Fruit fly (Drosophila melanogaster) whole organism, embryonic: Measurements from ENCODE around the gene mon2.

Experiments
- Abd-B ChIP-seq: fragments of 200-800 bp; sonication (Bioruptor generic); optimal IDR thresholded peaks from 2 replicates; lab custom pipeline; 2018; ENCODE audit warnings: missing biosample characterization, mild to moderate bottlenecking, missing genetic modification characterization, moderate library complexity
- CG10366 ChIP-seq: fragments of 200-800 bp; sonication (Bioruptor generic); IDR thresholded peaks from 2 replicates; pipeline ENCODE4 v1.3.6; 2022; ENCODE audit warnings: missing biosample characterization, missing genetic modification characterization
- CG10979 ChIP-seq: fragments of 200-800 bp; sonication (Bioruptor generic); optimal IDR thresholded peaks from 2 replicates; lab custom pipeline; 2018; ENCODE audit warnings: missing biosample characterization, mild to moderate bottlenecking, missing genetic modification characterization, moderate library complexity
- CG11456 ChIP-seq: fragments of 200-800 bp; sonication (Bioruptor generic); IDR thresholded peaks from 3 replicates; pipeline ENCODE4 v1.3.6; 2022; ENCODE audit warnings: missing biosample characterization, missing genetic modification characterization
- CG12219 ChIP-seq: fragments of 200-800 bp; sonication (Bioruptor generic); optimal IDR thresholded peaks from 3 replicates; lab custom pipeline; 2018; ENCODE audit warnings: missing biosample characterization, mild to moderate bottlenecking, missing genetic modification characterization
- CG12299 ChIP-seq: fragments of 200-800 bp; sonication (Bioruptor generic); optimal IDR thresholded peaks from 2 replicates; lab custom pipeline; 2018; ENCODE audit warnings: missing biosample characterization, mild to moderate bottlenecking, missing genetic modification characterization
- CG12391 ChIP-seq: fragments of 200-800 bp; sonication (Bioruptor generic); optimal IDR thresholded peaks from 3 replicates; lab custom pipeline; 2018; ENCODE audit warnings: missing biosample characterization, mild to moderate bottlenecking, missing genetic modification characterization, moderate library complexity
- CG15011 ChIP-seq: fragments of 200-800 bp; sonication (Bioruptor generic); optimal IDR thresholded peaks from 3 replicates; lab custom pipeline; 2018; ENCODE audit warnings: missing biosample characterization, mild to moderate bottlenecking, missing genetic modification characterization
- CG1529 ChIP-seq: fragments of 200-800 bp; sonication (Bioruptor generic); optimal IDR thresholded peaks from 3 replicates; lab custom pipeline; 2018; ENCODE audit warnings: missing biosample characterization, missing genetic modification characterization
- CG1602 ChIP-seq: fragments of 200-800 bp; sonication (Bioruptor generic); optimal IDR thresholded peaks from 3 replicates; lab custom pipeline; 2016; ENCODE audit warnings: missing biosample characterization, missing genetic modification characterization
- CG1603 ChIP-seq: fragments of 200-800 bp; sonication (Bioruptor generic); optimal IDR thresholded peaks from 2 replicates; lab custom pipeline; 2019; ENCODE audit warnings: missing biosample characterization, mild to moderate bottlenecking, missing genetic modification characterization, moderate library complexity
- CG16813 ChIP-seq: fragments of 200-800 bp; sonication (Bioruptor generic); IDR thresholded peaks from 3 replicates; pipeline ENCODE4 v1.3.6; 2022; ENCODE audit warnings: missing biosample characterization, missing genetic modification characterization; ENCODE audit not compliant: partially characterized antibody
- CG17385 ChIP-seq: fragments of 200-800 bp; sonication (Bioruptor generic); optimal IDR thresholded peaks from 3 replicates; lab custom pipeline; 2018; ENCODE audit warnings: missing biosample characterization, mild to moderate bottlenecking, missing genetic modification characterization
- CG2120 ChIP-seq: fragments of 200-800 bp; sonication (Bioruptor generic); optimal IDR thresholded peaks from 3 replicates; lab custom pipeline; 2016; ENCODE audit warnings: missing biosample characterization, missing genetic modification characterization
- CG30020 ChIP-seq: fragments of 200-800 bp; optimal IDR thresholded peaks from 2 replicates; lab custom pipeline; 2019; ENCODE audit warnings: missing biosample characterization, mild to moderate bottlenecking, missing genetic modification characterization, moderate library complexity
- CG30403 ChIP-seq: fragments of 200-800 bp; sonication (Bioruptor generic); optimal IDR thresholded peaks from 3 replicates; lab custom pipeline; 2016; ENCODE audit warnings: missing biosample characterization, missing genetic modification characterization
- CG33557 ChIP-seq: fragments of 200-800 bp; sonication (Bioruptor generic); optimal IDR thresholded peaks from 2 replicates; lab custom pipeline; 2019; ENCODE audit warnings: missing biosample characterization, mild to moderate bottlenecking, missing genetic modification characterization, moderate library complexity
- CG3407 ChIP-seq: fragments of 200-800 bp; sonication (Bioruptor generic); optimal IDR thresholded peaks from 2 replicates; lab custom pipeline; 2018; ENCODE audit warnings: missing biosample characterization, mild to moderate bottlenecking, missing genetic modification characterization
- CG4707 ChIP-seq: fragments of 200-800 bp; sonication (Bioruptor generic); optimal IDR thresholded peaks from 2 replicates; lab custom pipeline; 2018; ENCODE audit warnings: missing biosample characterization, mild to moderate bottlenecking, missing genetic modification characterization, moderate library complexity
- CG7556 ChIP-seq: fragments of 200-800 bp; sonication (Bioruptor generic); optimal IDR thresholded peaks from 2 replicates; lab custom pipeline; 2017; ENCODE audit warnings: missing biosample characterization, mild to moderate bottlenecking, missing genetic modification characterization
- CG7987 ChIP-seq: fragments of 200-800 bp; sonication (Bioruptor generic); optimal IDR thresholded peaks from 2 replicates; lab custom pipeline; 2018; ENCODE audit warnings: missing biosample characterization, mild to moderate bottlenecking, missing genetic modification characterization, moderate library complexity
- CG8388 ChIP-seq: fragments of 200-800 bp; sonication (Bioruptor generic); optimal IDR thresholded peaks from 2 replicates; lab custom pipeline; 2019; ENCODE audit warnings: missing biosample characterization, mild to moderate bottlenecking, missing genetic modification characterization, moderate library complexity
- CG8924 ChIP-seq: fragments of 200-800 bp; optimal IDR thresholded peaks from 3 replicates; lab custom pipeline; 2019; ENCODE audit warnings: missing biosample characterization, mild to moderate bottlenecking, missing genetic modification characterization, moderate library complexity
- CG9876 ChIP-seq: fragments of 200-800 bp; sonication (Bioruptor generic); optimal IDR thresholded peaks from 2 replicates; lab custom pipeline; 2016; ENCODE audit warnings: missing biosample characterization, missing genetic modification characterization
- Dek ChIP-seq: fragments of 200-800 bp; sonication (Bioruptor generic); optimal IDR thresholded peaks from 3 replicates; lab custom pipeline; 2019; ENCODE audit warnings: missing biosample characterization, mild to moderate bottlenecking, missing genetic modification characterization, moderate library complexity
- Drgx ChIP-seq: fragments of 200-800 bp; sonication (Bioruptor generic); IDR thresholded peaks from 2 replicates; pipeline ENCODE4 v1.3.6; 2022; ENCODE audit warnings: missing biosample characterization, missing genetic modification characterization
- E2f2 ChIP-seq: fragments of 200-800 bp; sonication (Bioruptor generic); IDR thresholded peaks from 2 replicates; pipeline ENCODE4 v1.3.6; 2022; ENCODE audit warnings: missing biosample characterization, missing genetic modification characterization
- Eip74EF ChIP-seq, 2 experiments: fragments of 200-800 bp in 1 of 2; fragments of >200 bp in 1 of 2; sonication (Bioruptor generic) in 1 of 2; optimal IDR thresholded peaks; 2 replicates each; lab custom pipeline; 2017 to 2019; ENCODE audit warnings: missing biosample characterization in 2 of 2, missing genetic modification characterization in 2 of 2, mild to moderate bottlenecking in 1 of 2, moderate library complexity in 1 of 2
- Ets65A ChIP-seq: fragments of 200-800 bp; sonication (Bioruptor generic); peaks from one replicate; lab custom pipeline; 2016; ENCODE audit warnings: missing biosample characterization, missing genetic modification characterization
- Fer2 ChIP-seq: fragments of 200-800 bp; sonication (Bioruptor generic); optimal IDR thresholded peaks from 2 replicates; lab custom pipeline; 2018; ENCODE audit warnings: missing biosample characterization, mild to moderate bottlenecking, missing genetic modification characterization, moderate library complexity
- Lhr ChIP-seq: fragments of 200-800 bp; sonication (Bioruptor generic); optimal IDR thresholded peaks from 3 replicates; lab custom pipeline; 2017; ENCODE audit warnings: mild to moderate bottlenecking, missing biosample characterization, missing genetic modification reagents, missing genetic modification characterization
- NK7.1 ChIP-seq: fragments of 200-800 bp; sonication (Bioruptor generic); optimal IDR thresholded peaks from 3 replicates; lab custom pipeline; 2016; ENCODE audit warnings: missing biosample characterization, missing genetic modification characterization
- Nf-YB ChIP-seq: fragments of 200-800 bp; sonication (Bioruptor generic); optimal IDR thresholded peaks from 3 replicates; lab custom pipeline; 2019; ENCODE audit warnings: missing biosample characterization, mild to moderate bottlenecking, missing genetic modification characterization, moderate library complexity
- NfI ChIP-seq: fragments of 200-800 bp; sonication (Bioruptor generic); optimal IDR thresholded peaks from 3 replicates; lab custom pipeline; 2018; ENCODE audit warnings: missing biosample characterization, mild to moderate bottlenecking, missing genetic modification characterization, moderate library complexity
- PHDP ChIP-seq: fragments of 200-800 bp; sonication (Bioruptor generic); optimal IDR thresholded peaks from 3 replicates; lab custom pipeline; 2018; ENCODE audit warnings: missing biosample characterization, mild to moderate bottlenecking, missing genetic modification characterization, moderate library complexity
- Sox100B ChIP-seq: fragments of 200-800 bp; sonication (Bioruptor generic); optimal IDR thresholded peaks from 3 replicates; lab custom pipeline; 2018; ENCODE audit warnings: missing biosample characterization, mild to moderate bottlenecking, missing genetic modification characterization
- Xbp1 ChIP-seq: fragments of 200-800 bp; sonication (Bioruptor generic); optimal IDR thresholded peaks from 3 replicates; lab custom pipeline; 2016; ENCODE audit warnings: missing biosample characterization, mild to moderate bottlenecking, missing genetic modification characterization
- YL-1 ChIP-seq: fragments of 200-800 bp; sonication (Bioruptor generic); optimal IDR thresholded peaks from 3 replicates; lab custom pipeline; 2017; ENCODE audit warnings: missing biosample characterization, mild to moderate bottlenecking, missing genetic modification characterization
- chif ChIP-seq, 2 experiments: fragments of 200-800 bp; sonication (Bioruptor generic); optimal IDR thresholded peaks; 3 replicates each; lab custom pipeline; 2016; ENCODE audit warnings: missing biosample characterization in 2 of 2, missing genetic modification characterization in 2 of 2
- chm ChIP-seq: fragments of 200-800 bp; sonication (Bioruptor generic); IDR thresholded peaks from 2 replicates; pipeline ENCODE4 v1.3.6; 2022; ENCODE audit warnings: missing biosample characterization, missing genetic modification characterization
- ci ChIP-seq: fragments of 200-800 bp; sonication (Bioruptor generic); IDR thresholded peaks from 3 replicates; pipeline ENCODE4 v1.3.6; 2022; ENCODE audit warnings: missing biosample characterization, missing genetic modification characterization
- dpn ChIP-seq, 2 experiments: fragments of 200-800 bp; sonication (Bioruptor generic); optimal IDR thresholded peaks; 3 replicates each; lab custom pipeline; 2016; ENCODE audit warnings: missing biosample characterization in 2 of 2, missing genetic modification characterization in 2 of 2
- ewg ChIP-seq: fragments of 200-800 bp; sonication (Bioruptor generic); optimal IDR thresholded peaks from 3 replicates; lab custom pipeline; 2017; ENCODE audit warnings: mild to moderate bottlenecking, missing biosample characterization, missing genetic modification reagents, missing genetic modification characterization
- gcm2 ChIP-seq: fragments of 200-800 bp; sonication (Bioruptor generic); optimal IDR thresholded peaks from 2 replicates; lab custom pipeline; 2016; ENCODE audit warnings: missing biosample characterization, missing genetic modification characterization
- kay ChIP-seq: fragments of 200-800 bp; sonication (Bioruptor generic); optimal IDR thresholded peaks from 2 replicates; lab custom pipeline; 2016; ENCODE audit warnings: missing biosample characterization, missing genetic modification characterization
- odd ChIP-seq: fragments of 200-800 bp; sonication (Bioruptor generic); optimal IDR thresholded peaks from 2 replicates; lab custom pipeline; 2017; ENCODE audit warnings: missing biosample characterization, mild to moderate bottlenecking, missing genetic modification characterization
- row ChIP-seq: fragments of 200-800 bp; sonication (Bioruptor generic); IDR thresholded peaks from 3 replicates; pipeline ENCODE4 v1.3.6; 2022; ENCODE audit warnings: missing biosample characterization, missing genetic modification characterization
- sens ChIP-seq: fragments of 200-800 bp; sonication (Bioruptor generic); peaks from one replicate; lab custom pipeline; 2016; ENCODE audit warnings: missing biosample characterization, missing genetic modification characterization
- stc ChIP-seq: fragments of 200-800 bp; sonication (Bioruptor generic); IDR thresholded peaks from 2 replicates; pipeline ENCODE4 v1.3.6; 2022; ENCODE audit warnings: missing biosample characterization, missing genetic modification characterization
- unpg ChIP-seq: fragments of 200-800 bp; sonication (Bioruptor generic); optimal IDR thresholded peaks from 3 replicates; lab custom pipeline; 2018; ENCODE audit warnings: missing biosample characterization, mild to moderate bottlenecking, missing genetic modification characterization, moderate library complexity

Gene mon2

dm6 chr2L:8080645-8081044 is 43.2 kb downstream of the mon2 start (continued):
- TF ChIP-seq CG12391 (tag; lab: Kevin White, UChicago) (peak; percentile 72), CG8924 (peak; percentile 67), PHDP (peak; percentile 71), chm (GFP tag; lab: Robert Waterston, UW) (0 out of 2 replicates have a peak, but pooled peaks have one; percentile 13), CG4707 (GFP tag; lab: Kevin White, UChicago) (peak; percentile 30), CG1529 (peak; percentile 63), CG16813 (GFP tag; lab: Robert Waterston, UW) (no peak), NK7.1 (GFP tag; lab: Kevin White, UChicago) (no peak), Abd-B (GFP tag; lab: Kevin White, UChicago) (no peak), CG7987 (GFP tag; lab: Kevin White, UChicago) (no peak), unpg (GFP tag; lab: Kevin White, UChicago) (peak; percentile 60), CG12299 (tag; lab: Kevin White, UChicago) (peak; percentile 14), ewg (GFP tag; lab: Kevin White, UChicago) (peak; percentile 25), CG1602 (GFP tag; lab: Kevin White, UChicago) (peak; percentile 2), Dek (tag; lab: Kevin White, UChicago) (peak; percentile 20), sens (GFP tag; lab: Kevin White, UChicago) (peak; percentile 81), CG11456 (GFP tag; lab: Robert Waterston, UW) (no peak), kay (GFP tag; lab: Kevin White, UChicago) (no peak), CG10979 (tag; lab: Kevin White, UChicago) (peak; percentile 50), E2f2 (GFP tag; lab: Robert Waterston, UW) (no peak), CG17385 (GFP tag; lab: Kevin White, UChicago) (peak; percentile 49), row (GFP tag; lab: Robert Waterston, UW) (peak; percentile 37; the same call in 1 of the 3 replicates), Xbp1 (GFP tag; lab: Kevin White, UChicago) (peak; percentile 18), ci (GFP tag; lab: Robert Waterston, UW) (0 out of 3 replicates have a peak, but pooled peaks have one; percentile 38), CG9876 (GFP tag; lab: Kevin White, UChicago) (no peak), CG15011 (no peak), NfI (GFP tag; lab: Kevin White, UChicago) (peak; percentile 23), Nf-YB (GFP tag; lab: Kevin White, UChicago) (peak; percentile 31), Fer2 (no peak), gcm2 (GFP tag; lab: Kevin White, UChicago) (no peak), CG33557 (peak; percentile 57), CG10366 (GFP tag; lab: Robert Waterston, UW) (no peak), Eip74EF (GFP tag; optimal IDR thresholded peaks at IDR 0.05; lab: Kevin White, UChicago) (peak in 1 of 2 experiments; percentile 35), dpn (GFP tag; optimal IDR thresholded peaks at IDR 0.05; lab: Kevin White, UChicago) (peak in 1 of 2 experiments; percentile 0), CG30020 (tag; lab: Kevin White, UChicago) (no peak), CG3407 (GFP tag; lab: Kevin White, UChicago) (peak; percentile 43), CG8388 (GFP tag; lab: Kevin White, UChicago) (peak; percentile 65), stc (GFP tag; lab: Robert Waterston, UW) (no peak), chif (GFP tag; optimal IDR thresholded peaks at IDR 0.05; lab: Kevin White, UChicago) (peak in 1 of 2 experiments; percentile 18), CG30403 (peak; percentile 52), CG2120 (GFP tag; lab: Kevin White, UChicago) (no peak), Lhr (peak; percentile 12), odd (peak; percentile 12), Drgx (0 out of 2 replicates have a peak, but pooled peaks have one; percentile 15), Ets65A (GFP tag; lab: Kevin White, UChicago) (peak; percentile 9), Sox100B (GFP tag; lab: Kevin White, UChicago) (no peak), CG12219 (GFP tag; lab: Kevin White, UChicago) (peak; percentile 39), YL-1 (no peak), CG7556 (peak; percentile 63), CG1603 (tag; lab: Kevin White, UChicago) (peak; percentile 24)
